Fruit fly (Drosophila melanogaster) whole organism, prepupa: ENCODE data around the gene CG14856.

Experiments used
- CG11762 ChIP-seq: fragments of 200-800 bp; sonication (Bioruptor generic); optimal IDR thresholded peaks from 3 replicates; lab custom pipeline; 2016; ENCODE audit warnings: missing biosample characterization, missing genetic modification characterization; ENCODE audit not compliant: insufficient read depth
- CG31627 ChIP-seq: fragments of 200-800 bp; sonication (Bioruptor generic); optimal IDR thresholded peaks from 3 replicates; lab custom pipeline; 2016; ENCODE audit warnings: missing biosample characterization, missing genetic modification characterization
- CG4318 ChIP-seq: fragments of 200-800 bp; sonication (Bioruptor generic); optimal IDR thresholded peaks from 3 replicates; lab custom pipeline; 2017; ENCODE audit warnings: missing biosample characterization, mild to moderate bottlenecking, missing genetic modification characterization
- CG6276 ChIP-seq: fragments of 200-800 bp; sonication (Bioruptor generic); optimal IDR thresholded peaks from 2 replicates; lab custom pipeline; 2017; ENCODE audit warnings: missing biosample characterization, mild to moderate bottlenecking, missing genetic modification characterization
- CG8119 ChIP-seq: fragments of 200-800 bp; sonication (Bioruptor generic); IDR thresholded peaks from 3 replicates; pipeline ENCODE4 v1.3.6; 2022; ENCODE audit warnings: missing biosample characterization, missing genetic modification characterization
- Ets21C ChIP-seq: fragments of 200-800 bp; sonication (Bioruptor generic); optimal IDR thresholded peaks from 3 replicates; lab custom pipeline; 2016; ENCODE audit warnings: missing biosample characterization, missing genetic modification characterization
- Hr38 ChIP-seq: sonication (Bioruptor generic); optimal IDR thresholded peaks from 2 replicates; lab custom pipeline; 2016; ENCODE audit warnings: missing biosample characterization, missing genetic modification characterization
- Hr4 ChIP-seq: fragments of 200-800 bp; sonication (Bioruptor generic); optimal IDR thresholded peaks from 3 replicates; lab custom pipeline; 2016; ENCODE audit warnings: missing biosample characterization, missing genetic modification characterization
- Met ChIP-seq: fragments of 200-800 bp; sonication (Bioruptor generic); optimal IDR thresholded peaks from 3 replicates; lab custom pipeline; 2016; ENCODE audit warnings: missing biosample characterization, missing genetic modification characterization
- cyc ChIP-seq: fragments of 200-800 bp; sonication (Bioruptor generic); optimal IDR thresholded peaks from 3 replicates; lab custom pipeline; 2016; ENCODE audit warnings: missing biosample characterization, missing genetic modification characterization
- fd59A ChIP-seq: fragments of 200-800 bp; sonication (Bioruptor generic); optimal IDR thresholded peaks from 2 replicates; lab custom pipeline; 2017; ENCODE audit warnings: missing biosample characterization, mild to moderate bottlenecking, missing genetic modification characterization, missing genetic modification reagents

DNA sequence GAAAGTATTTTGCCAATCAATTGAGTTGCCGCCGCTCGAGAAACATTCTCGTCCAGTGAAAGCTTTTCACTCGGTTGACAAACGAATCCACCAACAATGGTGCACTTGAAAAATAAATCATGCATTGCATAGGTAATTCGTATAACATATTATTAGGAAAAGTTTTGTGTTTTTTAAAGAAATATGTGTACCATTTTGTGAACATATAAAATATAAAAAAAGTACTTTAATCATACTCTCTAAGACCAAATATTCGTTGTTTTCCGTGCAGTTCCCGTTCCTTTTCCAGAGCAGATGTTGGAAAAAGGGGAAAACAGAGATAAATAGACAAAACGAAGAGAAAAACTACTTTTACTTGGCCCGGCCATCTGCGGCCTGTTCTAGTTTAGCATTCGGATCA is 12.1 kb upstream of the CG14856 start:
- TF ChIP-seq fd59A (no peak), Met (no peak), cyc (GFP tag; lab: Kevin White, UChicago) (no peak), Hr38 (no peak), Hr4 (GFP tag; lab: Kevin White, UChicago) (peak; percentile 20), Ets21C (GFP tag; lab: Kevin White, UChicago) (no peak), CG4318 (no peak), CG8119 (GFP tag; lab: Robert Waterston, UW) (peak; percentile 54; the same call in 2 of the 3 replicates), CG6276 (GFP tag; lab: Kevin White, UChicago) (no peak), CG31627 (GFP tag; lab: Kevin White, UChicago) (no peak), CG11762 (GFP tag; lab: Kevin White, UChicago) (no peak)
